Worm (Caenorhabditis elegans): ENCODE results near the gene cyp-14A1.

cyp-14A1 gene

DNA sequence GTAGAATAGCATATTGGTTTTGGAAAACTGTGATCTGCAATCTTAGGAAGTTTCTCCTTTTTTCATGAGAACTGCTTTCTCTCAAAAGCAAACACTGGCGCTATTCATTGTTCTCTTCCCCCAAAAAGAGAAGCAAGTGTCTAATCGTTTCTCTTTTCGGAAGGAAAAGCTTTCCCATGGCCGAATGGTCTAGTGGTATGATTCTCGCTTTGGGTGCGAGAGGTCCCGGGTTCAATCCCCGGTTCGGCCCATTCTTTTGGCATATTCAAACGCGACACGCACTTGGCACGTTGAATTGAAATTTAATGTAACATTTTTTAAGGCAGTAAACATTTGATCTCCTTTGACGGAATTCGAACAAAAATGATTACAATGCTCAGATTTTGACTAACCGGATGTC, 40.7 kb upstream of the cyp-14A1 start:
- TF ChIP-seq lin-32 (GFP tag; optimal IDR thresholded peaks at IDR 0.05), result no peak
- TF ChIP-seq unc-120 (tag; optimal IDR thresholded peaks at IDR 0.05; ENCODE audit: poor library complexity, severe bottlenecking), result no peak
- no peak for TF ChIP-seq tbx-8 (GFP tag; optimal IDR thresholded peaks at IDR 0.05)
- no peak for TF ChIP-seq nhr-2 (tag; optimal IDR thresholded peaks at IDR 0.05)
- no peak for TF ChIP-seq nhr-237 (tag; optimal IDR thresholded peaks at IDR 0.05)
- TF ChIP-seq mep-1 (tag; optimal IDR thresholded peaks at IDR 0.05), result no peak
- no peak for TF ChIP-seq cnd-1 (tag; optimal IDR thresholded peaks at IDR 0.05)
- TF ChIP-seq ceh-39 (tag; optimal IDR thresholded peaks at IDR 0.05), result no peak
- TF ChIP-seq blmp-1 (tag; optimal IDR thresholded peaks at IDR 0.05), result no peak
- TF ChIP-seq unc-39 (tag; optimal IDR thresholded peaks at IDR 0.05), result no peak
- TF ChIP-seq mab-5 (tag; optimal IDR thresholded peaks at IDR 0.05), result no peak
- no peak for TF ChIP-seq nhr-12 (tag; optimal IDR thresholded peaks at IDR 0.05)
- TF ChIP-seq pha-4 (tag; optimal IDR thresholded peaks at IDR 0.05), result no peak
- no peak for TF ChIP-seq M03D4.4 (tag; optimal IDR thresholded peaks at IDR 0.05)
- no peak for TF ChIP-seq nhr-28 (tag; optimal IDR thresholded peaks at IDR 0.05)
- no peak for TF ChIP-seq zip-8 (tag; optimal IDR thresholded peaks at IDR 0.05)
- TF ChIP-seq lin-13 (tag; optimal IDR thresholded peaks at IDR 0.05), result no peak
- TF ChIP-seq ceh-83 (GFP tag; optimal IDR thresholded peaks at IDR 0.05), result no peak

DNA sequence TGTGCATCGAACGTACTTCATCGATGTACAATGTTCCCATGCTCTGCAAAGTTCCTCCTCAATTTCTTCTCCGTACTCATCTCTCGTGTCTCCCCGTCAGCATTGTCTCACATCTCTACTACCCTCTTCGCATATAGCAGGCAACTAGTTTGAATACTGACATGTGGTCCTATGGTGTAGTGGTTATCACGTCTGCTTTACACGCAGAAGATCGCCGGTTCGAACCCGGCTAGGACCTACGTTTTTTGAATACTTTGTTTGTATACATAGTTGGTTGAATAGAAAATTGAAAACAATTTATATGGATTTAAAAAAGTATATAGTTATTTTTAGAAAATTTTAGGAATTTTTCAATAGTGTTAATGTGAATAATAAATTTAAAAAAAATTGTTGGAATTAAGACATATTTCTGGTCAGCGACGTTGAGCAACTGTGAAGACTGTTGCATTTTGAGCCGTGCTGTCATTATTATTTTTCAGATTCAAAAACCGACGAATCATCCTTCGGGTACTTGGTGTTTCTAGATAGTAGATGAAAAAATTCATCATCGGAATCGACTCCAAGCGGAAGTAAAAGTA, 39.8 kb upstream of the cyp-14A1 start:
- TF ChIP-seq tbx-8 (GFP tag; optimal IDR thresholded peaks at IDR 0.05) (peak; percentile 89), mep-1 (tag; optimal IDR thresholded peaks at IDR 0.05) (peak; percentile 90), M03D4.4 (tag; optimal IDR thresholded peaks at IDR 0.05) (peak; percentile 96), elt-3 (tag; optimal IDR thresholded peaks at IDR 0.05) (peak; percentile 59), mls-2 (tag; optimal IDR thresholded peaks at IDR 0.05) (peak; percentile 96), ceh-39 (tag; optimal IDR thresholded peaks at IDR 0.05) (peak; percentile 37), hlh-1 (tag; optimal IDR thresholded peaks at IDR 0.05) (peak; percentile 78), ceh-83 (GFP tag; optimal IDR thresholded peaks at IDR 0.05) (peak; percentile 99), elt-1 (tag; optimal IDR thresholded peaks at IDR 0.05; ENCODE audit: borderline replicate concordance, insufficient read depth) (no peak), nhr-2 (tag; optimal IDR thresholded peaks at IDR 0.05) (no peak), unc-120 (tag; optimal IDR thresholded peaks at IDR 0.05; ENCODE audit: poor library complexity, severe bottlenecking) (peak; percentile 93), pha-4 (tag; optimal IDR thresholded peaks at IDR 0.05) (peak; percentile 88), sem-2 (GFP tag; optimal IDR thresholded peaks at IDR 0.05) (peak; percentile 91), unc-62 (GFP tag; optimal IDR thresholded peaks at IDR 0.05) (peak; percentile 86), nhr-237 (tag; optimal IDR thresholded peaks at IDR 0.05) (peak; percentile 79), ham-2 (GFP tag; optimal IDR thresholded peaks at IDR 0.05) (peak; percentile 94), blmp-1 (tag; optimal IDR thresholded peaks at IDR 0.05) (no peak), snpc-4 (tag; optimal IDR thresholded peaks at IDR 0.05) (no peak), mab-5 (tag; optimal IDR thresholded peaks at IDR 0.05) (peak; percentile 56), ces-1 (GFP tag; optimal IDR thresholded peaks at IDR 0.05) (peak; percentile 62), cnd-1 (tag; optimal IDR thresholded peaks at IDR 0.05) (peak; percentile 96), nhr-76 (tag; optimal IDR thresholded peaks at IDR 0.05) (no peak), flh-1 (GFP tag; optimal IDR thresholded peaks at IDR 0.05) (peak; percentile 83), lin-13 (tag; optimal IDR thresholded peaks at IDR 0.05) (peak; percentile 78), ceh-43 (GFP tag; optimal IDR thresholded peaks at IDR 0.05) (peak; percentile 93), zip-8 (tag; optimal IDR thresholded peaks at IDR 0.05) (no peak), sptf-1 (tag; optimal IDR thresholded peaks at IDR 0.05) (peak; percentile 97), ztf-11 (tag; optimal IDR thresholded peaks at IDR 0.05) (peak; percentile 55), lin-32 (GFP tag; optimal IDR thresholded peaks at IDR 0.05) (peak; percentile 90), nhr-12 (tag; optimal IDR thresholded peaks at IDR 0.05) (no peak), bed-3 (GFP tag; optimal IDR thresholded peaks at IDR 0.05) (peak; percentile 90), lsy-2 (tag; optimal IDR thresholded peaks at IDR 0.05) (peak; percentile 47), nhr-28 (tag; optimal IDR thresholded peaks at IDR 0.05) (peak; percentile 20), drap-1 (GFP tag; optimal IDR thresholded peaks at IDR 0.05) (peak; percentile 96), unc-39 (tag; optimal IDR thresholded peaks at IDR 0.05) (peak; percentile 25)

ce11 chrX:13305779-13306178, 38.6 kb upstream of the cyp-14A1 start, which contains the start of gene srd-43:
Gene srd-43, minus strand, starts transcription at chrX:13305844.
- TF ChIP-seq sem-2 (GFP tag; optimal IDR thresholded peaks at IDR 0.05) (no peak), zip-8 (tag; optimal IDR thresholded peaks at IDR 0.05) (peak; percentile 92), ceh-39 (tag; optimal IDR thresholded peaks at IDR 0.05) (no peak), bed-3 (GFP tag; optimal IDR thresholded peaks at IDR 0.05) (no peak)

Measured in whole organism, mixed stage, embryonic.